Worm (Caenorhabditis elegans) whole organism, midembryonic: Measurements from ENCODE around the gene C18H7.6.

Experiments used
- T22C8.4 ChIP-seq: fragments of 200-800 bp; sonication (Bioruptor generic); IDR thresholded peaks from 2 replicates; pipeline ENCODE4 v1.3.6; 2022; ENCODE audit warnings: missing genetic modification characterization, missing compliant biosample characterization
- cog-1 ChIP-seq: sonication (generic microtip); optimal IDR thresholded peaks from 2 replicates; lab custom pipeline; 2016; ENCODE audit warnings: missing genetic modification characterization, missing compliant biosample characterization
- flt-1 ChIP-seq: fragments of 200-800 bp; sonication (Bioruptor generic); IDR thresholded peaks from 2 replicates; pipeline ENCODE4 v1.3.6; 2022; ENCODE audit warnings: missing genetic modification characterization, missing compliant biosample characterization
- klf-2 ChIP-seq: fragments of 200-800 bp; sonication (Bioruptor generic); conservative IDR thresholded peaks from 2 replicates; pipeline ENCODE4 v1.3.6; 2022; ENCODE audit warnings: missing genetic modification reagents, missing genetic modification characterization, missing compliant biosample characterization
- med-1 ChIP-seq: sonication (generic microtip); optimal IDR thresholded peaks from 2 replicates; lab custom pipeline; 2017; ENCODE audit warnings: missing genetic modification characterization, mild to moderate bottlenecking, missing compliant biosample characterization, antibody characterized with exemption, missing genetic modification reagents; ENCODE audit not compliant: insufficient read depth
- ref-1 ChIP-seq: fragments of 200-800 bp; sonication (Bioruptor generic); conservative IDR thresholded peaks from 2 replicates; pipeline ENCODE4 v1.3.6; 2022; ENCODE audit warnings: missing genetic modification reagents, missing genetic modification characterization, missing compliant biosample characterization
- tab-1 ChIP-seq: fragments of 200-800 bp; sonication (Bioruptor generic); IDR thresholded peaks from 2 replicates; pipeline ENCODE4 v1.3.6; 2022; ENCODE audit warnings: missing genetic modification characterization, missing compliant biosample characterization
- ztf-23 ChIP-seq: fragments of 200-800 bp; sonication (Bioruptor generic); IDR thresholded peaks from 2 replicates; pipeline ENCODE4 v1.3.6; 2022; ENCODE audit warnings: missing genetic modification reagents, missing genetic modification characterization, missing compliant biosample characterization
- ztf-29 ChIP-seq: fragments of 200-800 bp; sonication (Bioruptor generic); IDR thresholded peaks from 2 replicates; pipeline ENCODE4 v1.3.6; 2022; ENCODE audit warnings: missing genetic modification reagents, missing genetic modification characterization, missing compliant biosample characterization

Gene C18H7.6

ce11 chrIV:592382-592781 is at the start of gene C18H7.6:
TSS of gene C18H7.6 (minus strand) at chrIV:592485.
- no peak for TF ChIP-seq T22C8.4 (GFP tag; lab: Robert Waterston, UW)
- TF ChIP-seq ref-1 (GFP tag; lab: Robert Waterston, UW) = no peak
- no peak for TF ChIP-seq med-1 (GFP tag; lab: Kevin White, UChicago)

ce11 chrIV:639167-639566 is 46.9 kb upstream of the C18H7.6 start:
- TF ChIP-seq flt-1 (GFP tag; lab: Robert Waterston, UW) (no peak), cog-1 (tag; lab: Kevin White, UChicago) (no peak)

DNA sequence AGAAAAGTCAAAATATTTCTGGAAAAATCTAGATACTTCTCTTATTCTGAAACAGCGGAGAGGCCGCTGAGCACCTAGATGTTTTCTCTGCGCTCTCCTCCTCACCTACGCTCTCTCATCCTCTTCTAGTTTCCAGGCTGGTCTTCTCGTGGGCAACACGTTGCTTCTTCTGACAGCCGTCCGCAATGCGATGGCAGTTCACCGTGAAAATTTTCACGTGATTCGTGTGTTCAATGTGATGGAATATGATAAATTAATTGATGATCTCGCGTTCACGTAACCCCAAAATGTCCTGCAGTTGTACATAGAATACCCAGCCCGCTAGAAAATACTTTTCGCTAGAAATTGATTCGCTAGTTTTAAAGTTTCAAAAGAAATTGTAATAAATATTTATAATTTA is 41.3 kb upstream of the C18H7.6 start:
- TF ChIP-seq ref-1 (GFP tag; lab: Robert Waterston, UW) (no peak), klf-2 (GFP tag; lab: Robert Waterston, UW) (no peak), ztf-29 (GFP tag; lab: Robert Waterston, UW) (no peak), med-1 (GFP tag; lab: Kevin White, UChicago) (no peak), cog-1 (tag; lab: Kevin White, UChicago) (no peak), tab-1 (GFP tag; lab: Robert Waterston, UW) (no peak), ztf-23 (GFP tag; lab: Robert Waterston, UW) (no peak), T22C8.4 (GFP tag; lab: Robert Waterston, UW) (no peak), flt-1 (GFP tag; lab: Robert Waterston, UW) (no peak)

DNA sequence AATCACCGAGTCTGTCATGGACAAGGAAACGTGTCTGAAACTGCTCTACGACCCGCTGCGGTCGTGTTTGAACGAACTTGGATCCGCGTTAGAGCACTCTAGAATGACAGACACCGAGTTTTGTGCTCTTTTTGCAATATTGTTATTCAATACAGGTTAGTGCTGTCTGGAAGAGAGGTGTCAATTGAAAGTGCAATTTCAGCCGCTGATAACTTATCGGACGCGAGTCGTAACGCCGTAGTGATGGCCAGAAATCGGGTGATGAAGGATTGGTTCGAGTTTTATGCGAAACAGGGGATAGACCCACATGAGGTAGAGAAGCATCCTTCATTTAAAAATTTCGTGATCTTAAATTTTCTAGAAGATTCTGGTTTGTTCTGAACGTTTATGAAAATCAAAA is 39.6 kb upstream of the C18H7.6 start:
- TF ChIP-seq tab-1 (GFP tag; lab: Robert Waterston, UW) (no peak), ztf-29 (GFP tag; lab: Robert Waterston, UW) (no peak), klf-2 (GFP tag; lab: Robert Waterston, UW) (no peak), med-1 (GFP tag; lab: Kevin White, UChicago) (no peak), ref-1 (GFP tag; lab: Robert Waterston, UW) (no peak), ztf-23 (GFP tag; lab: Robert Waterston, UW) (no peak), cog-1 (tag; lab: Kevin White, UChicago) (no peak), flt-1 (GFP tag; lab: Robert Waterston, UW) (no peak), T22C8.4 (GFP tag; lab: Robert Waterston, UW) (no peak)

DNA sequence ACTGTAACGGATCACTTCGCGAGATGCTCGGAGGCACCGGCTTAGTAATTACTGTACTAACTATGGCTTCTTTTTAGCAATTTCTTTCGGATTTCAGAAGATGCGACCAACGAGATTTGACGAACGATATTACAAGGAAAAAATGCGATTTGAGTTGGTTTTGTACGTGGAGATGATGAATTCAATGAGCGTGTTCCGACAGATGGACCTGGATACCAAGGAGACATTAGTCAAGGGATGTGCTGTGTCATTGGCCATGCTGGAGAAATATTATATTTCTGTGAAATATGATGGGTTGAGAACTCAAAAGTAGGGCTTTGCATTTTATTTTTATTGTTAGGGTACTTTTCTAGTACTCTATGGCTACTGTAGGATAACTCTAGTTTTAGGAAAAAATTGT is 38.3 kb upstream of the C18H7.6 start:
- TF ChIP-seq ref-1 (GFP tag; lab: Robert Waterston, UW) (no peak), ztf-29 (GFP tag; lab: Robert Waterston, UW) (no peak), T22C8.4 (GFP tag; lab: Robert Waterston, UW) (no peak), tab-1 (GFP tag; lab: Robert Waterston, UW) (no peak), klf-2 (GFP tag; lab: Robert Waterston, UW) (no peak), flt-1 (GFP tag; lab: Robert Waterston, UW) (no peak), cog-1 (tag; lab: Kevin White, UChicago) (no peak), med-1 (GFP tag; lab: Kevin White, UChicago) (no peak)

DNA sequence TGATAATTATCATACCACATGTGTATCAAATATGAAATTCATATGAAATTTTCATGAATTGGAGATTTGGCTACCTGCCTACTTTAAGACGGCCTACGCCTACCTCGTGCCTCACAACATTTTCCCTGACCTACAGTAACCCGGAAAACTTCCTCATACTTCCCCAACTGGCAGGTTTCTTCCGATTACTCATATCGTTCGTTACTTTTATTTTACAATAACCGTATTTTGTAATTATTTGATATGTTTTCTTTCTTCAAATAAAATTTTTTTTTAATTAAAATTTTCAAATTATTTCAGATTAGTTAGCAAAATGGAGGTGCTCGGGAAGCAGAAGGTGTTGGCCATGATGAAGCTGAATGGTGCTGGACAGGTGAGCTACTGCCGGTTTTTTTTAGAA is 35.0 kb upstream of the C18H7.6 start, which contains the start of gene nhr-76:
Gene nhr-76, plus strand, starts transcription at position 301 of the 400 bp plus-strand sequence.
- TF ChIP-seq ref-1 (GFP tag; lab: Robert Waterston, UW) (no peak), med-1 (GFP tag; lab: Kevin White, UChicago) (no peak), tab-1 (GFP tag; lab: Robert Waterston, UW) (no peak), flt-1 (GFP tag; lab: Robert Waterston, UW) (no peak), T22C8.4 (GFP tag; lab: Robert Waterston, UW) (no peak), ztf-29 (GFP tag; lab: Robert Waterston, UW) (no peak), cog-1 (tag; lab: Kevin White, UChicago) (no peak), klf-2 (GFP tag; lab: Robert Waterston, UW) (no peak), ztf-23 (GFP tag; lab: Robert Waterston, UW) (no peak)

DNA sequence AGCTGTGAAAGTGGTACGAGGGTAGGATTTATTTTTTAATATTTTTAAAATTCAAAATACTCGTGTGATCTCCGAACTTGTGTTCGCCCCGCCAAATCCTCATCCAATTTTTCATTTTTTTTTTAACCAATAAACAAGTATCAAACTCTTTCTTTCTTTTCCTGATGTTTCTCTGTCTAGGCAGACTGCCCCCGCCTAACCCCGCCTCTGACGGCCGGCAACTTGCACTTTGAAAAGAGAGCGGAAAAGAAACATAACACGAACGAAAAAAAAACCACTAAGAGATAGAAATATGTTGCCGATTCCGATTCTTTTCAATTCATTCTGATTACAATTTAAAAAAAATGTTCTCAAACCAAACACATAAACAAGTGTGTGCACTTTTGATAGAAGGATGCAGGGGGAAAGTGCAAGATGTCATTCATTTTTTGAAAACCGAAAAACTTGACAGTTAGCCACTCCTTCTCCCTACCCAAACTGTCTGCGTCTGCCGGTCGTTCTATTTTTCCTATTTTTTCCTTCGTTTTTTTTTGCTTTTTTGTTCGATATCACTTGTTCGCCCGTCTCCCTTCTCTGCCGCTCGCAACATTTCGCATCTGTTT is 33.8 kb upstream of the C18H7.6 start:
- TF ChIP-seq med-1 (GFP tag; lab: Kevin White, UChicago) (no peak), flt-1 (GFP tag; lab: Robert Waterston, UW) (no peak), T22C8.4 (GFP tag; lab: Robert Waterston, UW) (no peak), ztf-29 (GFP tag; lab: Robert Waterston, UW) (no peak), cog-1 (tag; lab: Kevin White, UChicago) (no peak), tab-1 (GFP tag; lab: Robert Waterston, UW) (no peak), klf-2 (GFP tag; lab: Robert Waterston, UW) (no peak), ztf-23 (GFP tag; lab: Robert Waterston, UW) (no peak), ref-1 (GFP tag; lab: Robert Waterston, UW) (no peak)

- no peak for TF ChIP-seq klf-2 (GFP tag; lab: Robert Waterston, UW)
- TF ChIP-seq tab-1 (GFP tag; lab: Robert Waterston, UW) = no peak
- TF ChIP-seq med-1 (GFP tag; lab: Kevin White, UChicago) = no peak
Measured at ce11 chrIV:623876-624275, 31.6 kb upstream of the C18H7.6 start.

- no peak for TF ChIP-seq ref-1 (GFP tag; lab: Robert Waterston, UW)
- no peak for TF ChIP-seq klf-2 (GFP tag; lab: Robert Waterston, UW)
- no peak for TF ChIP-seq tab-1 (GFP tag; lab: Robert Waterston, UW)
Measured at ce11 chrIV:622989-623388, 30.7 kb upstream of the C18H7.6 start.

DNA sequence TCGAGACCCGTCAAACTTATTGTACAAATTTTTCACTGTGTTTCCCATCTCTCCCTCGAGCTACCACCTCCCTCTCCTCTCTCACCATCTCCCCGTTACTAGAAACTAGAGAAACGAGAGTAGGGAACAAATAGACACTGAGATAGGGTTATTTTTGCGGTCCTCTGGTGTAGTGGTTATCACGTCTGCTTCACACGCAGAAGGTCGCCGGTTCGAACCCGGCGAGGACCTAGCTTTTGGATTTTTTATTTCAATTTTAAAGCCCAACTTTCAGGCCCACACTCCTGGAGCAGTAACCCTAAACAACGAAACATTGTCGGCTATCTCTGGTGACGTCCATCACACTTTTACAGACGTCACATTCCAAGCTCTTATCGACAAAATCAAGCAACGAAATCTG is 28.0 kb upstream of the C18H7.6 start:
- TF ChIP-seq cog-1 (tag; lab: Kevin White, UChicago) = peak; percentile 75
- peak; percentile 89 for TF ChIP-seq ztf-23 (GFP tag; lab: Robert Waterston, UW)
- TF ChIP-seq T22C8.4 (GFP tag; lab: Robert Waterston, UW) = peak; percentile 88
- TF ChIP-seq ref-1 (GFP tag; lab: Robert Waterston, UW) = peak; percentile 76
- peak; percentile 94 for TF ChIP-seq flt-1 (GFP tag; lab: Robert Waterston, UW)
- peak; percentile 70; the same call in 1 of the 2 replicates for TF ChIP-seq ztf-29 (GFP tag; lab: Robert Waterston, UW)
- TF ChIP-seq med-1 (GFP tag; lab: Kevin White, UChicago) = peak; percentile 64
- TF ChIP-seq tab-1 (GFP tag; lab: Robert Waterston, UW) = peak; percentile 90
- peak; percentile 74; the same call in 1 of the 2 replicates for TF ChIP-seq klf-2 (GFP tag; lab: Robert Waterston, UW)
